Worm (Caenorhabditis elegans) whole organism, L1 larva: ENCODE data around the gene C29E4.10.

ENCODE experiments used
- aha-1 ChIP-seq: fragments of 150-350 bp; optimal IDR thresholded peaks from 2 replicates; lab custom pipeline; 2014; ENCODE audit warnings: missing biosample characterization, missing genetic modification characterization
- aly-2 ChIP-seq: fragments of 150-350 bp; optimal IDR thresholded peaks from 2 replicates; lab custom pipeline; 2014; ENCODE audit warnings: missing biosample characterization, missing genetic modification characterization
- blmp-1 ChIP-seq: fragments of 150-350 bp; optimal IDR thresholded peaks from 2 replicates; lab custom pipeline; 2014; ENCODE audit warnings: missing biosample characterization, missing genetic modification characterization
- ceh-8 ChIP-seq: fragments of 200-800 bp; sonication (Bioruptor generic); optimal IDR thresholded peaks from 2 replicates; lab custom pipeline; 2018; ENCODE audit warnings: mild to moderate bottlenecking, missing genetic modification characterization, moderate library complexity, missing compliant biosample characterization
- ceh-82 ChIP-seq, 3 experiments: fragments of 150-350 bp in 1 of 3; sonication (generic microtip) in 2 of 3; optimal IDR thresholded peaks; 2 replicates each; lab custom pipeline; 2014 to 2017; ENCODE audit warnings: missing biosample characterization in 3 of 3, missing genetic modification characterization in 3 of 3
- ceh-88 ChIP-seq: fragments of 200-800 bp; sonication (Bioruptor generic); IDR thresholded peaks from 2 replicates; pipeline ENCODE4 v1.3.6; 2022; ENCODE audit warnings: missing genetic modification characterization, missing compliant biosample characterization
- ces-1 ChIP-seq: fragments of 150-350 bp; optimal IDR thresholded peaks from 2 replicates; lab custom pipeline; 2014; ENCODE audit warnings: missing biosample characterization, missing genetic modification reagents, missing genetic modification characterization
- dpl-1 ChIP-seq, 3 experiments: fragments of 150-350 bp in 2 of 3; sonication (generic microtip) in 1 of 3; optimal IDR thresholded peaks; 2 replicates each; lab custom pipeline; 2014 to 2017; ENCODE audit warnings: missing biosample characterization in 3 of 3, missing genetic modification characterization in 3 of 3, missing genetic modification reagents in 3 of 3
- efl-3 ChIP-seq: fragments of 200-800 bp; sonication (Bioruptor generic); optimal IDR thresholded peaks from 2 replicates; lab custom pipeline; 2018; ENCODE audit warnings: mild to moderate bottlenecking, missing genetic modification characterization, missing compliant biosample characterization
- elt-2 ChIP-seq: sonication (generic microtip); optimal IDR thresholded peaks from 2 replicates; lab custom pipeline; 2016; ENCODE audit warnings: missing genetic modification characterization, mild to moderate bottlenecking, inconsistent platforms, missing compliant biosample characterization, missing genetic modification reagents
- elt-3 ChIP-seq, 6 experiments: fragments of 150-350 bp in 1 of 6; sonication (generic microtip); optimal IDR thresholded peaks; 2 replicates each; lab custom pipeline; 2017 to 2018; ENCODE audit warnings: missing biosample characterization in 6 of 6, missing genetic modification characterization in 6 of 6, inconsistent platforms in 1 of 6
- ets-5 ChIP-seq: fragments of 200-800 bp; sonication (Bioruptor generic); IDR thresholded peaks from 2 replicates; pipeline ENCODE4 v1.3.6; 2022; ENCODE audit warnings: missing genetic modification characterization, missing compliant biosample characterization
- hlh-4 ChIP-seq: sonication (generic microtip); optimal IDR thresholded peaks from 2 replicates; lab custom pipeline; 2016; ENCODE audit warnings: mild to moderate bottlenecking, missing genetic modification characterization, missing compliant biosample characterization
- isw-1 ChIP-seq: fragments of 200-800 bp; sonication (Bioruptor generic); IDR thresholded peaks from 2 replicates; pipeline ENCODE4 v1.3.6; 2022; ENCODE audit warnings: missing genetic modification characterization, missing compliant biosample characterization
- jun-1 ChIP-seq: fragments of 150-350 bp; optimal IDR thresholded peaks from 2 replicates; lab custom pipeline; 2014; ENCODE audit warnings: missing biosample characterization, missing genetic modification reagents, missing genetic modification characterization
- lin-13 ChIP-seq: fragments of 150-350 bp; optimal IDR thresholded peaks from 2 replicates; lab custom pipeline; 2014; ENCODE audit warnings: missing biosample characterization, missing genetic modification reagents, missing genetic modification characterization
- lin-14 ChIP-seq: fragments of 200-800 bp; sonication (Bioruptor generic); optimal IDR thresholded peaks from 2 replicates; lab custom pipeline; 2018; ENCODE audit warnings: mild to moderate bottlenecking, missing genetic modification characterization, moderate library complexity, missing compliant biosample characterization
- lin-15B ChIP-seq: fragments of 150-350 bp; sonication (generic microtip); optimal IDR thresholded peaks from 3 replicates; lab custom pipeline; 2014; ENCODE audit warnings: missing biosample characterization, missing genetic modification characterization
- lin-35 ChIP-seq, 2 experiments: fragments of 150-350 bp; optimal IDR thresholded peaks; 2 replicates each; lab custom pipeline; 2014; ENCODE audit warnings: missing biosample characterization in 2 of 2, missing genetic modification characterization in 2 of 2, missing genetic modification reagents in 2 of 2
- lin-39 ChIP-seq: fragments of 150-350 bp; optimal IDR thresholded peaks from 2 replicates; lab custom pipeline; 2014; ENCODE audit warnings: missing biosample characterization, missing genetic modification reagents, missing genetic modification characterization
- lsy-2 ChIP-seq, 2 experiments: fragments of 150-350 bp; optimal IDR thresholded peaks; 2 replicates each; lab custom pipeline; 2014; ENCODE audit warnings: missing biosample characterization in 2 of 2, missing genetic modification characterization in 2 of 2
- mef-2 ChIP-seq: fragments of 150-350 bp; optimal IDR thresholded peaks from 2 replicates; lab custom pipeline; 2014; ENCODE audit warnings: missing biosample characterization, missing genetic modification characterization
- nhr-11 ChIP-seq: fragments of 150-350 bp; optimal IDR thresholded peaks from 2 replicates; lab custom pipeline; 2014; ENCODE audit warnings: missing biosample characterization, missing genetic modification characterization
- nhr-12 ChIP-seq: sonication (generic microtip); optimal IDR thresholded peaks from 2 replicates; lab custom pipeline; 2017; ENCODE audit warnings: missing biosample characterization, missing genetic modification characterization
- nhr-237 ChIP-seq: fragments of 150-350 bp; optimal IDR thresholded peaks from 2 replicates; lab custom pipeline; 2014; ENCODE audit warnings: missing biosample characterization, missing genetic modification characterization
- nhr-28 ChIP-seq: fragments of 150-350 bp; optimal IDR thresholded peaks from 2 replicates; lab custom pipeline; 2014; ENCODE audit warnings: missing biosample characterization, missing genetic modification characterization
- nhr-47 ChIP-seq: sonication (generic microtip); optimal IDR thresholded peaks from 2 replicates; lab custom pipeline; 2016; ENCODE audit warnings: mild to moderate bottlenecking, missing genetic modification characterization, moderate library complexity, missing compliant biosample characterization
- nhr-77 ChIP-seq: fragments of 150-350 bp; optimal IDR thresholded peaks from 2 replicates; lab custom pipeline; 2014; ENCODE audit warnings: missing biosample characterization, missing genetic modification characterization
- nhr-85 ChIP-seq: sonication (generic microtip); peaks from one replicate; lab custom pipeline; 2016; ENCODE audit warnings: missing genetic modification characterization, inconsistent platforms, missing compliant biosample characterization
- nhr-90 ChIP-seq: sonication (generic microtip); optimal IDR thresholded peaks from 2 replicates; lab custom pipeline; 2016; ENCODE audit warnings: mild to moderate bottlenecking, missing genetic modification characterization, missing compliant biosample characterization; ENCODE audit not compliant: poor library complexity
- pag-3 ChIP-seq: sonication (generic microtip); optimal IDR thresholded peaks from 2 replicates; lab custom pipeline; 2017; ENCODE audit warnings: missing genetic modification characterization, mild to moderate bottlenecking, missing compliant biosample characterization, antibody characterized with exemption, borderline replicate concordance; ENCODE audit not compliant: insufficient read depth
- pax-3 ChIP-seq: fragments of 200-800 bp; sonication (Bioruptor generic); optimal IDR thresholded peaks from 2 replicates; lab custom pipeline; 2018; ENCODE audit warnings: mild to moderate bottlenecking, missing genetic modification characterization, moderate library complexity, missing compliant biosample characterization
- rnt-1 ChIP-seq: sonication (generic microtip); optimal IDR thresholded peaks from 2 replicates; lab custom pipeline; 2016; ENCODE audit warnings: mild to moderate bottlenecking, missing genetic modification characterization, moderate library complexity, missing compliant biosample characterization
- skn-1 ChIP-seq: fragments of 150-350 bp; optimal IDR thresholded peaks from 2 replicates; lab custom pipeline; 2014; ENCODE audit warnings: missing biosample characterization, missing genetic modification characterization
- snu-23 ChIP-seq: sonication (generic microtip); optimal IDR thresholded peaks from 2 replicates; lab custom pipeline; 2016; ENCODE audit warnings: missing genetic modification characterization, missing compliant biosample characterization
- sptf-1 ChIP-seq: fragments of 150-350 bp; optimal IDR thresholded peaks from 2 replicates; lab custom pipeline; 2014; ENCODE audit warnings: missing biosample characterization, missing genetic modification characterization
- unc-130 ChIP-seq: fragments of 150-350 bp; optimal IDR thresholded peaks from 2 replicates; lab custom pipeline; 2017; ENCODE audit warnings: missing biosample characterization, missing genetic modification characterization, inconsistent platforms
- unc-30 ChIP-seq: sonication (generic microtip); optimal IDR thresholded peaks from 2 replicates; lab custom pipeline; 2017; ENCODE audit warnings: missing biosample characterization, missing genetic modification characterization
- unc-62 ChIP-seq: fragments of 150-350 bp; optimal IDR thresholded peaks from 2 replicates; lab custom pipeline; 2014; ENCODE audit warnings: missing biosample characterization, missing genetic modification reagents, missing genetic modification characterization
- unc-86 ChIP-seq: sonication (generic microtip); optimal IDR thresholded peaks from 2 replicates; lab custom pipeline; 2016; ENCODE audit warnings: missing genetic modification characterization, missing compliant biosample characterization
- unc-98 ChIP-seq: fragments of 200-800 bp; sonication (Bioruptor generic); IDR thresholded peaks from 2 replicates; pipeline ENCODE4 v1.3.6; 2022; ENCODE audit warnings: missing genetic modification characterization, missing compliant biosample characterization
- vab-15 ChIP-seq: sonication (generic microtip); optimal IDR thresholded peaks from 2 replicates; lab custom pipeline; 2017; ENCODE audit warnings: missing genotype, mild to moderate bottlenecking, missing genetic modification characterization, missing compliant biosample characterization
- xbp-1 ChIP-seq: sonication (generic microtip); optimal IDR thresholded peaks from 2 replicates; lab custom pipeline; 2016; ENCODE audit warnings: missing genetic modification characterization, missing compliant biosample characterization
- zag-1 ChIP-seq: fragments of 150-350 bp; optimal IDR thresholded peaks from 2 replicates; lab custom pipeline; 2014; ENCODE audit warnings: missing biosample characterization, missing genetic modification characterization
- ztf-11 ChIP-seq, 2 experiments: sonication (generic microtip); optimal IDR thresholded peaks; 2 replicates each; lab custom pipeline; 2016 to 2017; ENCODE audit warnings: missing genetic modification characterization in 2 of 2, missing biosample characterization in 1 of 2, missing compliant biosample characterization in 1 of 2

C29E4.10 gene

ce11 chrIII:7891573-7892306 is 45.9 kb upstream of the C29E4.10 start, which contains the start of the genes ZK688.5 and fahd-1 (continued):
- TF ChIP-seq unc-30 (tag; lab: Kevin White, UChicago) = no peak
- peak; percentile 70 for TF ChIP-seq nhr-47
- peak; percentile 70 to 71 for TF ChIP-seq lin-35 (GFP tag; optimal IDR thresholded peaks at IDR 0.05; lab: Kevin White, UChicago)
- TF ChIP-seq jun-1 (tag; lab: Kevin White, UChicago) = peak; percentile 46
- TF ChIP-seq ets-5 (GFP tag; lab: Robert Waterston, UW) = no peak
- TF ChIP-seq ceh-88 (GFP tag; lab: Robert Waterston, UW) = no peak
- no peak for TF ChIP-seq aly-2 (tag; lab: Kevin White, UChicago)
- no peak for TF ChIP-seq lin-15B (tag; lab: Kevin White, UChicago)
- no peak for TF ChIP-seq nhr-28 (tag; lab: Kevin White, UChicago)
- no peak for TF ChIP-seq nhr-11 (tag; lab: Kevin White, UChicago)
- TF ChIP-seq ceh-82 (tag; optimal IDR thresholded peaks at IDR 0.05; lab: Kevin White, UChicago) = peak; percentile 5 to 80 (median 47)
- TF ChIP-seq xbp-1 (tag; lab: Kevin White, UChicago) = peak; percentile 55
- no peak for TF ChIP-seq unc-130 (tag; lab: Kevin White, UChicago)
- no peak for TF ChIP-seq lin-39 (tag; lab: Kevin White, UChicago)
- TF ChIP-seq aha-1 = no peak
- no peak for TF ChIP-seq nhr-12 (tag; lab: Kevin White, UChicago)
- peak in 2 of 6 experiments; percentile 41 to 48 for TF ChIP-seq elt-3 (tag; optimal IDR thresholded peaks at IDR 0.05; lab: Kevin White, UChicago)
- TF ChIP-seq mef-2 (tag; lab: Kevin White, UChicago) = no peak
- TF ChIP-seq isw-1 = peak; percentile 35; the same call in 1 of the 2 replicates
- no peak for TF ChIP-seq vab-15 (tag; lab: Kevin White, UChicago)
- TF ChIP-seq ztf-11 (tag; optimal IDR thresholded peaks at IDR 0.05; lab: Kevin White, UChicago) = no peak
- peak; percentile 43 to 50 (median 49) for TF ChIP-seq dpl-1 (GFP tag; optimal IDR thresholded peaks at IDR 0.05; lab: Kevin White, UChicago)
- peak; percentile 79 for TF ChIP-seq nhr-85 (tag; lab: Kevin White, UChicago)
- peak; percentile 71 for TF ChIP-seq rnt-1 (tag; lab: Kevin White, UChicago)
- TF ChIP-seq lin-13 (GFP tag; lab: Kevin White, UChicago) = no peak
- TF ChIP-seq snu-23 (GFP tag; lab: Kevin White, UChicago) = peak; percentile 81
- peak; percentile 49 for TF ChIP-seq nhr-77 (tag; lab: Kevin White, UChicago)
- TF ChIP-seq nhr-237 (tag; lab: Kevin White, UChicago) = peak; percentile 10
- TF ChIP-seq lin-14 = peak; percentile 91
- TF ChIP-seq skn-1 (tag; lab: Kevin White, UChicago) = peak; percentile 76
- no peak for TF ChIP-seq efl-3 (GFP tag; lab: Kevin White, UChicago)
- TF ChIP-seq pag-3 (tag; lab: Kevin White, UChicago) = no peak
- TF ChIP-seq nhr-90 (tag; lab: Kevin White, UChicago) = peak; percentile 49
- no peak for TF ChIP-seq hlh-4 (tag; lab: Kevin White, UChicago)
- no peak for TF ChIP-seq pax-3 (tag; lab: Kevin White, UChicago)
- TF ChIP-seq unc-98 (GFP tag; lab: Robert Waterston, UW) = no peak
- peak; percentile 21 for TF ChIP-seq elt-2 (tag; lab: Kevin White, UChicago)
- peak; percentile 92 for TF ChIP-seq blmp-1 (tag; lab: Kevin White, UChicago)

ce11 chrIII:7892333-7892732 is 45.3 kb upstream of the C29E4.10 start:
- no peak for TF ChIP-seq ceh-8 (GFP tag; lab: Kevin White, UChicago)
- no peak for TF ChIP-seq unc-62
- TF ChIP-seq mef-2 (tag; lab: Kevin White, UChicago) = no peak
- TF ChIP-seq sptf-1 = no peak
- no peak for TF ChIP-seq zag-1 (tag; lab: Kevin White, UChicago)
- TF ChIP-seq lsy-2 (tag; optimal IDR thresholded peaks at IDR 0.05; lab: Kevin White, UChicago) = no peak
- TF ChIP-seq unc-86 (tag; lab: Kevin White, UChicago) = no peak
- TF ChIP-seq rnt-1 (tag; lab: Kevin White, UChicago) = no peak
- TF ChIP-seq ces-1 (GFP tag; lab: Kevin White, UChicago) = no peak
- no peak for TF ChIP-seq pag-3 (tag; lab: Kevin White, UChicago)
